Fruit fly (Drosophila melanogaster): ENCODE data around the gene Jon66Ci.

The Jon66Ci gene

DNA sequence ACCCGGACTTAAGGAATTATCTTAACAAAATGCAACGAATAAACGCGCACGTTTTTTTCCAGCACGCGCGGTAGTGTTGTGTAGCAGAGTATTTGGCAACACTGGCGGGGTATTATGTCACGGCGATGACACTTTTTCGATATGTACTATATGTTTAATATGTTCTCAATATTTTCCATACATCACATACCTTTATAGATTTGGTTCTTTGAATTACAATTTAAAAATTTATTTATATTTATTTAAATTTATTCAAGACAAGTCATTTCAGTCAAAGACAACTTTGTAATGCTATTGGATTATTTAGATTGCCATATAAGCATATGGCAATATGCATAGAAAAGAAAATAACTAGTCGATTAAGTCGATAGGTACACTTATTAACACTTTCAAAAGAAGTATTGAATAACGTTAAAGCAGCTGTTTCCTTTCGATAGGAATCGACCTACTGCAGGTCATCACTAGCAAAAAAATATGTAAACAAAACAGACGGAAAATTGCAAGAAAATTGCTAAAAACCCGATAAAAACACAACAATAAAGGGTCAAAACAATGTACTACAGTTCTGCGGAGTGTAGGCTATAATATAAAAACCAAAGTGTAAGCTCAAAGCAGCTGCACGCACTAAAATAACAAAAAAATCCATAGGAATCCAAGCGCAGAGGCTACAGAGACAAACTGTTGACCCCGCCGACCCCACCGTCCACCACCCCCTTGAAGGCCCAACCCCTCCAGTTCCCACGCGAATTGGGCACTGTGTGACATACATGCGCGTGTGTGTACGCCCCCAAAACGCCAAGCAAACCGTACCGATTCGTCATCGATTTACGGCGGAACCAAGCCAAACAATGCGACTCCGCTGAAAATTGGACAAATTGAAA lies 45.0 kb upstream of the Jon66Ci start, which contains the start of the genes CG7182 and GAPcenA (continued):
- TF ChIP-seq CrebB (tag; optimal IDR thresholded peaks at IDR 0.05) (no peak), gcm (GFP tag; optimal IDR thresholded peaks at IDR 0.05) (no peak), MESR4 (GFP tag; optimal IDR thresholded peaks at IDR 0.05) (peak; percentile 47), CG14014 (GFP tag; IDR thresholded peaks at IDR 0.05) (no peak), fd3F (GFP tag; optimal IDR thresholded peaks at IDR 0.05) (peak; percentile 68), Bteb2 (GFP tag; optimal IDR thresholded peaks at IDR 0.05) (peak; percentile 6), Vsx1 (GFP tag; optimal IDR thresholded peaks at IDR 0.05) (peak; percentile 3), ind (GFP tag; optimal IDR thresholded peaks at IDR 0.05) (peak; percentile 71), prd (optimal IDR thresholded peaks at IDR 0.05) (no peak), prd (GFP tag; IDR thresholded peaks at IDR 0.05) (no peak; the same call in 2 of the 3 replicates), CG7372 (GFP tag; IDR thresholded peaks at IDR 0.05) (no peak; the same call in 1 of the 2 replicates), CG2116 (GFP tag; optimal IDR thresholded peaks at IDR 0.05) (peak; percentile 72), croc (GFP tag; conservative IDR thresholded peaks at IDR 0.05) (peak; percentile 40; the same call in 1 of the 3 replicates), CG12942 (GFP tag; optimal IDR thresholded peaks at IDR 0.05) (peak; percentile 50), Side (GFP tag; optimal IDR thresholded peaks at IDR 0.05) (peak; percentile 14), crol (GFP tag; IDR thresholded peaks at IDR 0.05) (peak; percentile 99), nerfin-2 (GFP tag; IDR thresholded peaks at IDR 0.05; ENCODE audit: partially characterized antibody) (peak; percentile 61; the same call in 1 of the 2 replicates), CG8089 (GFP tag; optimal IDR thresholded peaks at IDR 0.05) (no peak), nmo (GFP tag; optimal IDR thresholded peaks at IDR 0.05) (peak; percentile 83), ftz-f1 (GFP tag; optimal IDR thresholded peaks at IDR 0.05) (peak; percentile 38), CG2889 (GFP tag; IDR thresholded peaks at IDR 0.05) (no peak), Camta (GFP tag; optimal IDR thresholded peaks at IDR 0.05) (peak; percentile 26), CG10431 (GFP tag; optimal IDR thresholded peaks at IDR 0.05) (peak; percentile 45), ems (GFP tag; optimal IDR thresholded peaks at IDR 0.05) (peak; percentile 29), Ets97D (GFP tag; optimal IDR thresholded peaks at IDR 0.05) (peak; percentile 39), vvl (GFP tag; IDR thresholded peaks at IDR 0.05) (peak; percentile 53), Blimp-1 (GFP tag; optimal IDR thresholded peaks at IDR 0.05) (peak; percentile 59), vfl (GFP tag; optimal IDR thresholded peaks at IDR 0.05) (peak; percentile 25), cas (GFP tag; IDR thresholded peaks at IDR 0.05) (no peak), tin (GFP tag; optimal IDR thresholded peaks at IDR 0.05) (peak; percentile 67), twi (tag; optimal IDR thresholded peaks at IDR 0.05) (peak; percentile 76), NFAT (GFP tag; IDR thresholded peaks at IDR 0.05) (peak; percentile 36; the same call in 1 of the 2 replicates), CG1647 (GFP tag; optimal IDR thresholded peaks at IDR 0.05) (no peak), CG8281 (tag; optimal IDR thresholded peaks at IDR 0.05) (peak; percentile 43), crc (GFP tag; optimal IDR thresholded peaks at IDR 0.05) (no peak), pros (GFP tag; optimal IDR thresholded peaks at IDR 0.05) (no peak), lola (GFP tag; optimal IDR thresholded peaks at IDR 0.05) (peak in 1 of 3 experiments; percentile 77), br (optimal IDR thresholded peaks at IDR 0.05) (no peak), Xbp1 (GFP tag; optimal IDR thresholded peaks at IDR 0.05) (peak; percentile 70), tup (GFP tag; optimal IDR thresholded peaks at IDR 0.05) (no peak), grau (tag; optimal IDR thresholded peaks at IDR 0.05) (peak; percentile 76), fd96Cb (tag; optimal IDR thresholded peaks at IDR 0.05) (peak; percentile 63), nau (GFP tag; optimal IDR thresholded peaks at IDR 0.05) (no peak), CG8359 (GFP tag; optimal IDR thresholded peaks at IDR 0.05; ENCODE audit: borderline replicate concordance) (no peak), otp (GFP tag; IDR thresholded peaks at IDR 0.05) (no peak), pita (GFP tag; optimal IDR thresholded peaks at IDR 0.05) (no peak), CG3847 (GFP tag; IDR thresholded peaks at IDR 0.05) (peak; percentile 58; the same call in 1 of the 2 replicates), CG11695 (GFP tag; IDR thresholded peaks at IDR 0.05) (no peak), CG11456 (GFP tag; IDR thresholded peaks at IDR 0.05) (no peak)

Measured in whole organism, embryonic.